Worm (Caenorhabditis elegans) whole organism, L4/young adult: ENCODE measurements around the gene F10E9.11.

Source experiments
- W03F9.2 ChIP-seq: fragments of 150-350 bp; optimal IDR thresholded peaks from 2 replicates; lab custom pipeline; 2014; ENCODE audit warnings: missing biosample characterization, missing genetic modification characterization
- dao-5 ChIP-seq: sonication (generic microtip); optimal IDR thresholded peaks from 2 replicates; lab custom pipeline; 2016; ENCODE audit warnings: missing genotype, missing genetic modification characterization, moderate library complexity, missing compliant biosample characterization
- him-1 ChIP-seq: sonication (generic microtip); optimal IDR thresholded peaks from 2 replicates; lab custom pipeline; 2016; ENCODE audit warnings: missing genotype, missing genetic modification reagents, missing genetic modification characterization, missing compliant biosample characterization

ce11 chrIII:8318488-8318887, 572 bp downstream of the F10E9.11 start, which contains the start of gene sas-4:
- TF ChIP-seq W03F9.2 (tag; lab: Kevin White, UChicago), result no peak
- no peak for TF ChIP-seq dao-5 (tag; lab: Kevin White, UChicago)
- no peak for TF ChIP-seq him-1 (tag; lab: Kevin White, UChicago)
